Worm (Caenorhabditis elegans) whole organism, young adult: ENCODE data around the gene dmsr-14.

Experiments
- F22D6.2 ChIP-seq: sonication (generic microtip); optimal IDR thresholded peaks from 2 replicates; lab custom pipeline; 2016; ENCODE audit warnings: mild to moderate bottlenecking, missing genetic modification characterization, missing compliant biosample characterization
- atf-7 ChIP-seq: sonication (generic microtip); optimal IDR thresholded peaks from 2 replicates; lab custom pipeline; 2017; ENCODE audit warnings: mild to moderate bottlenecking, missing genetic modification characterization, missing compliant biosample characterization
- bed-1 ChIP-seq: fragments of 200-800 bp; sonication (Bioruptor generic); IDR thresholded peaks from 2 replicates; pipeline ENCODE4 v1.3.6; 2022; ENCODE audit warnings: missing genetic modification reagents, missing genetic modification characterization, missing compliant biosample characterization
- cebp-1 ChIP-seq, 2 experiments: fragments of 200-800 bp in 1 of 2; sonication (Bioruptor generic) in 1 of 2; sonication (generic microtip) in 1 of 2; IDR thresholded peaks in 1 of 2; optimal IDR thresholded peaks in 1 of 2; 2 replicates each; pipeline versions ENCODE4 v1.3.6 to Lab custom; 2017 to 2022; ENCODE audit warnings: missing compliant biosample characterization in 2 of 2, missing genetic modification characterization in 2 of 2, mild to moderate bottlenecking in 1 of 2, missing genetic modification reagents in 1 of 2, moderate library complexity in 1 of 2
- egrh-3 ChIP-seq: fragments of 200-800 bp; sonication (Bioruptor generic); IDR thresholded peaks from 2 replicates; pipeline ENCODE4 v1.3.6; 2022; ENCODE audit warnings: missing genetic modification reagents, missing genetic modification characterization, missing compliant biosample characterization
- let-526 ChIP-seq: fragments of 200-800 bp; sonication (Bioruptor generic); IDR thresholded peaks from 2 replicates; pipeline ENCODE4 v1.3.6; 2022; ENCODE audit warnings: missing genetic modification reagents, missing genetic modification characterization, missing compliant biosample characterization
- nfya-2 ChIP-seq: fragments of 200-800 bp; sonication (Bioruptor generic); IDR thresholded peaks from 2 replicates; pipeline ENCODE4 v1.3.6; 2022; ENCODE audit warnings: missing genetic modification reagents, missing genetic modification characterization, missing compliant biosample characterization
- pha-4 ChIP-seq: fragments of 150-350 bp; sonication (generic microtip); optimal IDR thresholded peaks from 2 replicates; lab custom pipeline; 2014; ENCODE audit warnings: missing biosample characterization, missing genetic modification reagents, missing genetic modification characterization
- unc-62 ChIP-seq: fragments of 150-350 bp; optimal IDR thresholded peaks from 2 replicates; lab custom pipeline; 2014; ENCODE audit warnings: missing biosample characterization, missing genetic modification reagents, missing genetic modification characterization

DNA sequence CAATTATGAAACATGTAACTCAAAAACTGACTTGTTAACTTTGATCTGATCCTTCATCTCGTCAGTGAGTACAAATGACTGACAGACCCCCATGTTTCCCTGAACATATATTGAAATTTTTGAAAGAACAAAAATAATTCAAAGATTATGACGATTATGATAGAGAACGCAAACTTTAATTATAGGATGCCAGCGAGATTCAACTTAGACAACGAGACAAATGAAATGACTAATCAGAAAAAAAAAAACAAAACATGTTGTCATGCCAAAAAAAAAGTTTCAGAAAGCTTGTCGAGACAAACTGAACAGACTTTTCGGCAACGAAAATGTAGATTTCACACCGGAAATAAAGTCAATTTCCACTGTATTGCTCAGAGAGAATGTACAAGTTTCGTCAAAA is 37.6 kb upstream of the dmsr-14 start, which contains the start of gene gpa-10:
- no peak for TF ChIP-seq let-526
- no peak for TF ChIP-seq atf-7 (tag; lab: Kevin White, UChicago)
- TF ChIP-seq unc-62 (GFP tag; lab: Kevin White, UChicago), result no peak
- TF ChIP-seq bed-1 (GFP tag; lab: Robert Waterston, UW), result no peak
- TF ChIP-seq pha-4 (tag; lab: Kevin White, UChicago), result no peak
- TF ChIP-seq nfya-2 (GFP tag; lab: Robert Waterston, UW), result no peak
- TF ChIP-seq cebp-1 (GFP tag; IDR thresholded peaks at IDR 0.05; lab: Robert Waterston, UW), result no peak
- no peak for TF ChIP-seq cebp-1 (tag; optimal IDR thresholded peaks at IDR 0.05; lab: Kevin White, UChicago)
- TF ChIP-seq F22D6.2 (tag; lab: Kevin White, UChicago), result no peak
- no peak for TF ChIP-seq egrh-3 (GFP tag; lab: Robert Waterston, UW)
